Worm (Caenorhabditis elegans) whole organism, late embryonic: ENCODE data around the gene clp-7.

Experiments used
- C08G9.2 ChIP-seq: sonication (generic microtip); optimal IDR thresholded peaks from 2 replicates; lab custom pipeline; 2016; ENCODE audit warnings: mild to moderate bottlenecking, missing genetic modification characterization, moderate library complexity, missing compliant biosample characterization
- C38D4.7 ChIP-seq: fragments of 200-800 bp; sonication (Bioruptor generic); optimal IDR thresholded peaks from 2 replicates; lab custom pipeline; 2018; ENCODE audit warnings: mild to moderate bottlenecking, missing genetic modification characterization, moderate library complexity, missing compliant biosample characterization
- F13H6.1 ChIP-seq: sonication (generic microtip); optimal IDR thresholded peaks from 2 replicates; lab custom pipeline; 2016; ENCODE audit warnings: missing genetic modification characterization, missing compliant biosample characterization
- T23F11.4 ChIP-seq: fragments of 200-800 bp; sonication (Bioruptor generic); optimal IDR thresholded peaks from 2 replicates; lab custom pipeline; 2018; ENCODE audit warnings: mild to moderate bottlenecking, missing genetic modification characterization, missing compliant biosample characterization
- ceh-14 ChIP-seq: sonication (generic microtip); optimal IDR thresholded peaks from 2 replicates; lab custom pipeline; 2016; ENCODE audit warnings: missing genotype, missing genetic modification characterization, missing compliant biosample characterization
- ceh-19 ChIP-seq: fragments of 200-800 bp; sonication (Bioruptor generic); optimal IDR thresholded peaks from 2 replicates; lab custom pipeline; 2018; ENCODE audit warnings: mild to moderate bottlenecking, missing genetic modification characterization, missing compliant biosample characterization
- ceh-22 ChIP-seq: sonication (generic microtip); optimal IDR thresholded peaks from 2 replicates; lab custom pipeline; 2017; ENCODE audit warnings: missing biosample characterization, missing genetic modification characterization
- ceh-24 ChIP-seq: sonication (generic microtip); optimal IDR thresholded peaks from 2 replicates; lab custom pipeline; 2016; ENCODE audit warnings: mild to moderate bottlenecking, missing genetic modification characterization, missing compliant biosample characterization
- ceh-30 ChIP-seq: fragments of 150-350 bp; optimal IDR thresholded peaks from 2 replicates; lab custom pipeline; 2014; ENCODE audit warnings: missing biosample characterization, missing genetic modification characterization
- ceh-31 ChIP-seq: sonication (generic microtip); optimal IDR thresholded peaks from 2 replicates; lab custom pipeline; 2016; ENCODE audit warnings: missing genetic modification characterization, missing compliant biosample characterization
- ceh-48 ChIP-seq: sonication (generic microtip); optimal IDR thresholded peaks from 2 replicates; lab custom pipeline; 2016; ENCODE audit warnings: missing genetic modification characterization, inconsistent platforms, missing compliant biosample characterization
- ceh-6 ChIP-seq: fragments of 200-800 bp; sonication (Bioruptor generic); optimal IDR thresholded peaks from 2 replicates; lab custom pipeline; 2018; ENCODE audit warnings: mild to moderate bottlenecking, missing genetic modification characterization, missing compliant biosample characterization
- dmd-4 ChIP-seq: sonication (generic microtip); optimal IDR thresholded peaks from 2 replicates; lab custom pipeline; 2016; ENCODE audit warnings: borderline replicate concordance, missing genetic modification characterization, missing compliant biosample characterization
- dve-1 ChIP-seq: sonication (generic microtip); optimal IDR thresholded peaks from 2 replicates; lab custom pipeline; 2017; ENCODE audit warnings: antibody characterized with exemption, mild to moderate bottlenecking, missing genetic modification characterization, missing compliant biosample characterization
- elt-2 ChIP-seq: sonication (generic microtip); optimal IDR thresholded peaks from 2 replicates; lab custom pipeline; 2016; ENCODE audit warnings: missing genetic modification reagents, missing genetic modification characterization, missing compliant biosample characterization
- elt-4 ChIP-seq: sonication (generic microtip); optimal IDR thresholded peaks from 2 replicates; lab custom pipeline; 2016; ENCODE audit warnings: missing genetic modification characterization, missing compliant biosample characterization
- ets-4 ChIP-seq: sonication (generic microtip); optimal IDR thresholded peaks from 2 replicates; lab custom pipeline; 2016; ENCODE audit warnings: missing genetic modification characterization, missing compliant biosample characterization
- hlh-13 ChIP-seq: fragments of 200-800 bp; sonication (Bioruptor generic); optimal IDR thresholded peaks from 2 replicates; lab custom pipeline; 2018; ENCODE audit warnings: mild to moderate bottlenecking, missing genetic modification characterization, missing compliant biosample characterization
- hlh-30 ChIP-seq: sonication (generic microtip); optimal IDR thresholded peaks from 2 replicates; lab custom pipeline; 2017; ENCODE audit warnings: antibody characterized with exemption, missing genetic modification characterization, missing compliant biosample characterization; ENCODE audit not compliant: insufficient read depth
- madf-2 ChIP-seq: sonication (generic microtip); optimal IDR thresholded peaks from 2 replicates; lab custom pipeline; 2017; ENCODE audit warnings: missing genetic modification characterization, missing compliant biosample characterization
- mec-3 ChIP-seq: sonication (generic microtip); optimal IDR thresholded peaks from 2 replicates; lab custom pipeline; 2016; ENCODE audit warnings: borderline replicate concordance, missing genetic modification characterization, missing compliant biosample characterization
- nfya-1 ChIP-seq: sonication (generic microtip); optimal IDR thresholded peaks from 2 replicates; lab custom pipeline; 2017; ENCODE audit warnings: missing genetic modification characterization, mild to moderate bottlenecking, missing compliant biosample characterization, antibody characterized with exemption, moderate library complexity
- nhr-11 ChIP-seq: fragments of 150-350 bp; optimal IDR thresholded peaks from 2 replicates; lab custom pipeline; 2014; ENCODE audit warnings: missing biosample characterization, missing genetic modification characterization
- npax-4 ChIP-seq: sonication (generic microtip); optimal IDR thresholded peaks from 2 replicates; lab custom pipeline; 2016; ENCODE audit warnings: missing genetic modification characterization, missing compliant biosample characterization
- odd-2 ChIP-seq: sonication (generic microtip); optimal IDR thresholded peaks from 2 replicates; lab custom pipeline; 2017; ENCODE audit warnings: antibody characterized with exemption, mild to moderate bottlenecking, missing genetic modification characterization, missing compliant biosample characterization
- pag-3 ChIP-seq: sonication (generic microtip); optimal IDR thresholded peaks from 2 replicates; lab custom pipeline; 2016; ENCODE audit warnings: missing compliant biosample characterization, missing genetic modification characterization, borderline replicate concordance
- pat-9 ChIP-seq: fragments of 200-800 bp; sonication (Bioruptor generic); optimal IDR thresholded peaks from 2 replicates; lab custom pipeline; 2018; ENCODE audit warnings: mild to moderate bottlenecking, missing genetic modification characterization, moderate library complexity, missing compliant biosample characterization
- pax-1 ChIP-seq: fragments of 150-350 bp; optimal IDR thresholded peaks from 2 replicates; lab custom pipeline; 2014; ENCODE audit warnings: missing biosample characterization, missing genetic modification characterization
- pha-2 ChIP-seq: sonication (generic microtip); optimal IDR thresholded peaks from 2 replicates; lab custom pipeline; 2017; ENCODE audit warnings: mild to moderate bottlenecking, missing genetic modification characterization, missing compliant biosample characterization
- pqm-1 ChIP-seq: sonication (generic microtip); optimal IDR thresholded peaks from 2 replicates; lab custom pipeline; 2016; ENCODE audit warnings: missing genetic modification characterization, missing compliant biosample characterization
- pros-1 ChIP-seq: fragments of 150-350 bp; optimal IDR thresholded peaks from 2 replicates; lab custom pipeline; 2014; ENCODE audit warnings: missing biosample characterization, missing genetic modification reagents, missing genetic modification characterization
- sdc-2 ChIP-seq: sonication (generic microtip); optimal IDR thresholded peaks from 2 replicates; lab custom pipeline; 2016; ENCODE audit warnings: missing genotype, missing genetic modification characterization, missing compliant biosample characterization
- tbx-2 ChIP-seq: sonication (generic microtip); optimal IDR thresholded peaks from 2 replicates; lab custom pipeline; 2016; ENCODE audit warnings: missing genetic modification characterization, missing compliant biosample characterization
- tbx-7 ChIP-seq: sonication (generic microtip); optimal IDR thresholded peaks from 2 replicates; lab custom pipeline; 2016; ENCODE audit warnings: missing genotype, missing genetic modification characterization, missing compliant biosample characterization
- unc-42 ChIP-seq: sonication (generic microtip); optimal IDR thresholded peaks from 2 replicates; lab custom pipeline; 2016; ENCODE audit warnings: missing genotype, missing genetic modification characterization, missing compliant biosample characterization
- unc-55 ChIP-seq: sonication (generic microtip); optimal IDR thresholded peaks from 2 replicates; lab custom pipeline; 2017; ENCODE audit warnings: missing biosample characterization, missing genetic modification reagents, missing genetic modification characterization
- unc-86 ChIP-seq: sonication (generic microtip); optimal IDR thresholded peaks from 2 replicates; lab custom pipeline; 2016; ENCODE audit warnings: missing genetic modification characterization, missing compliant biosample characterization
- zip-5 ChIP-seq: sonication (generic microtip); optimal IDR thresholded peaks from 2 replicates; lab custom pipeline; 2016; ENCODE audit warnings: missing genetic modification characterization, missing compliant biosample characterization

clp-7 gene

DNA sequence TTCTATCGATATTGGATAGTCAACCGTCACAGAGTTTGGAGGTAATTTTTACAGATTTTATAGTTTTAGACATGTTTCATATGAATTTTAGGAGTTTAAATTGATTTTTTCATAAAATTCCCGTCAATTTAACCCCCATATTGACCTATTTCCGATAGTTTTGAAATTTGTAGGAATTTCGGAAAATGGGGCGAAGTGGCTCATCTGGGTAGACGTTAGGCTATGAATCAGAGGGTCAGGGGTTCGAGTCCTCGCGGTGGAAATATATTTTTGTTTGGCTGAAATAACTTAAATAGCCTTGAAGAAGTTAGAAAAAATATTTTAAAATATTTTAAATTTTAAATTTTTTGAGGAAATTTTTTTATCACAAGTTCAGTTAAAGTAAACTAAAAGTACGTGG is 54.3 kb downstream of the clp-7 start:
- no peak for TF ChIP-seq ceh-22 (tag; lab: Kevin White, UChicago)
- no peak for TF ChIP-seq pha-2 (tag; lab: Kevin White, UChicago)
- TF ChIP-seq pax-1 = no peak
- TF ChIP-seq T23F11.4 (GFP tag; lab: Kevin White, UChicago) = no peak
- TF ChIP-seq ceh-30 = no peak
- TF ChIP-seq tbx-2 = no peak
- no peak for TF ChIP-seq ets-4
- TF ChIP-seq ceh-6 = no peak
- TF ChIP-seq hlh-13 (GFP tag; lab: Kevin White, UChicago) = no peak
- no peak for TF ChIP-seq ceh-24 (tag; lab: Kevin White, UChicago)
- TF ChIP-seq sdc-2 = no peak
- TF ChIP-seq dve-1 = no peak
- TF ChIP-seq unc-42 (tag; lab: Kevin White, UChicago) = no peak
- no peak for TF ChIP-seq mec-3 (tag; lab: Kevin White, UChicago)
- TF ChIP-seq ceh-48 (tag; lab: Kevin White, UChicago) = no peak
- no peak for TF ChIP-seq unc-55 (GFP tag; lab: Kevin White, UChicago)
- TF ChIP-seq elt-2 = no peak

DNA sequence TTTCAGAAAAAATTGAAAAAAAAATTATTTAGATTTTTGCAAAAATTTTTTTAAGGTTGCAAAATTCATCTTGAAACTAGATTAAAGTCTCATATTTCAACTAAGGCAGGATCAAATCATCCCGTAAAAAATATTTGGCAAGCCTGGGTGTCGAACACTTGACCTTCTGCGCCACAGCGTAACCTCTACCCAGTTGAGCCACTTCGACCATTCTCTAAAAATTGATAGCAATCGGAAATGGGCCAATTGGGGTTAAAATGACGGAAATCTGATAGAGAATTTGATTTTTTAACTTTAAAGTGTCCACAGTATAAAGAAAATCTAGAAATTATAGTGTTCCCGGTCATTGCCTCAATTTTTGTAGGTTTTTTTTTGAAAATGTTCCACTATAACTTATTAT is 55.7 kb downstream of the clp-7 start:
- TF ChIP-seq odd-2 (tag; lab: Kevin White, UChicago) = no peak
- no peak for TF ChIP-seq pros-1
- TF ChIP-seq dmd-4 (tag; lab: Kevin White, UChicago) = no peak
- TF ChIP-seq dve-1 = no peak
- no peak for TF ChIP-seq nhr-11 (tag; lab: Kevin White, UChicago)
- TF ChIP-seq unc-86 (tag; lab: Kevin White, UChicago) = no peak
- no peak for TF ChIP-seq nfya-1 (tag; lab: Kevin White, UChicago)
- no peak for TF ChIP-seq ceh-19 (GFP tag; lab: Kevin White, UChicago)
- TF ChIP-seq, all 69 proteins: peak for 0

DNA sequence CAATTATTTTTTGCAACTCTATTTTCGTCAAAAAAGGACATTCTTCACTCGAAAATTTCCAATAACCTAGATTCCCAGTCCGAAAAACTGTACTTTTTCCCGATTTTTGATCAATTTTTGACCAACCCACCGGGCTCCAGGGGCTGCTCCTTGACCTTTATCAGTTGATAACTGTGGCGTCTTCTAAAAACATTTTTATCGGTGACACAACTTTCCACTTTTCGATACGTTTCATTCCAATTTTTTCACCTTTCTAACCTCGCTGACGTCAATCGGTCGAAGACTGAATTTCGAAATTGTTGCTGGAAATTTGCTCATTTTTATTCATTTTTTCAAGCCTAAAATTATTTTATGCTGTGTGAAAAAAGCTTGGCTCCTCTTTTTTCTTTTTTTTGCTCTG is 56.2 kb downstream of the clp-7 start:
- TF ChIP-seq npax-4 (tag; lab: Kevin White, UChicago) = no peak
- TF ChIP-seq F13H6.1 (tag; lab: Kevin White, UChicago) = no peak

ce11 chrIV:1389021-1389420 is 56.7 kb downstream of the clp-7 start:
- TF ChIP-seq nhr-11 (tag; lab: Kevin White, UChicago) = no peak
- TF ChIP-seq pag-3 = no peak
- TF ChIP-seq C38D4.7 (GFP tag; lab: Kevin White, UChicago) = no peak
- TF ChIP-seq zip-5 (tag; lab: Kevin White, UChicago) = no peak
- TF ChIP-seq ceh-14 (tag; lab: Kevin White, UChicago) = no peak
- TF ChIP-seq sdc-2 = no peak
- no peak for TF ChIP-seq madf-2
- TF ChIP-seq hlh-30 (tag; lab: Kevin White, UChicago) = no peak
- TF ChIP-seq C08G9.2 (tag; lab: Kevin White, UChicago) = no peak
- no peak for TF ChIP-seq ceh-22 (tag; lab: Kevin White, UChicago)
- TF ChIP-seq elt-4 (tag; lab: Kevin White, UChicago) = no peak
- no peak for TF ChIP-seq dve-1
- no peak for TF ChIP-seq pqm-1 (tag; lab: Kevin White, UChicago)
- no peak for TF ChIP-seq tbx-7
- TF ChIP-seq pat-9 (tag; lab: Kevin White, UChicago) = no peak
- TF ChIP-seq ceh-31 (tag; lab: Kevin White, UChicago) = no peak
- no peak for TF ChIP-seq ceh-48 (tag; lab: Kevin White, UChicago)
- TF ChIP-seq, all 69 proteins: peak for 0
